Fruit fly (Drosophila melanogaster) whole organism, embryonic: Measurements from ENCODE around the gene CG15764.

Experiments
- CG12155 ChIP-seq: fragments of 200-800 bp; sonication (Bioruptor generic); optimal IDR thresholded peaks from 3 replicates; lab custom pipeline; 2016; ENCODE audit warnings: missing biosample characterization, missing genetic modification characterization
- CG14860 ChIP-seq: fragments of 200-800 bp; sonication (Bioruptor generic); IDR thresholded peaks from 3 replicates; pipeline ENCODE4 v1.3.6; 2022; ENCODE audit warnings: missing biosample characterization, missing genetic modification characterization; ENCODE audit not compliant: partially characterized antibody
- CG4730 ChIP-seq: fragments of 200-800 bp; sonication (Bioruptor generic); IDR thresholded peaks from 2 replicates; pipeline ENCODE4 v1.3.6; 2022; ENCODE audit warnings: missing biosample characterization, missing genetic modification characterization
- CG5953 ChIP-seq: fragments of 200-800 bp; sonication (Bioruptor generic); IDR thresholded peaks from 2 replicates; pipeline ENCODE4 v1.3.6; 2022; ENCODE audit warnings: missing biosample characterization, missing genetic modification characterization
- CG8388 ChIP-seq: fragments of 200-800 bp; sonication (Bioruptor generic); optimal IDR thresholded peaks from 2 replicates; lab custom pipeline; 2019; ENCODE audit warnings: missing biosample characterization, mild to moderate bottlenecking, missing genetic modification characterization, moderate library complexity
- Ravus ChIP-seq: fragments of 200-800 bp; sonication (Bioruptor generic); IDR thresholded peaks from 2 replicates; pipeline ENCODE4 v1.3.6; 2022; ENCODE audit warnings: missing biosample characterization, missing genetic modification characterization
- Six4 ChIP-seq: fragments of 200-800 bp; sonication (Bioruptor generic); optimal IDR thresholded peaks from 2 replicates; lab custom pipeline; 2016; ENCODE audit warnings: missing biosample characterization, missing genetic modification characterization
- Spps ChIP-seq: fragments of 200-800 bp; sonication (Bioruptor generic); optimal IDR thresholded peaks from 2 replicates; lab custom pipeline; 2018; ENCODE audit warnings: missing biosample characterization, mild to moderate bottlenecking, missing genetic modification characterization
- bbx ChIP-seq: fragments of 200-800 bp; sonication (Bioruptor generic); IDR thresholded peaks from 2 replicates; pipeline ENCODE4 v1.3.6; 2022; ENCODE audit warnings: missing biosample characterization, missing genetic modification characterization; ENCODE audit not compliant: partially characterized antibody
- dati ChIP-seq: fragments of 200-800 bp; sonication (Bioruptor generic); IDR thresholded peaks from 2 replicates; pipeline ENCODE4 v1.3.6; 2022; ENCODE audit warnings: missing biosample characterization, missing genetic modification characterization
- en ChIP-seq: fragments of 200-800 bp; sonication (Bioruptor generic); optimal IDR thresholded peaks from 2 replicates; lab custom pipeline; 2016; ENCODE audit warnings: missing biosample characterization, missing genetic modification characterization
- mld ChIP-seq: fragments of 200-800 bp; sonication (Bioruptor generic); IDR thresholded peaks from 3 replicates; pipeline ENCODE4 v1.3.6; 2022; ENCODE audit warnings: missing biosample characterization, missing genetic modification characterization; ENCODE audit not compliant: partially characterized antibody
- pfk ChIP-seq: fragments of 200-800 bp; sonication (Bioruptor generic); optimal IDR thresholded peaks from 2 replicates; lab custom pipeline; 2018; ENCODE audit warnings: missing biosample characterization, mild to moderate bottlenecking, missing genetic modification characterization, moderate library complexity
- ro ChIP-seq: fragments of 200-800 bp; sonication (Bioruptor generic); IDR thresholded peaks from 2 replicates; pipeline ENCODE4 v1.3.6; 2022; ENCODE audit warnings: missing biosample characterization, missing genetic modification characterization

DNA sequence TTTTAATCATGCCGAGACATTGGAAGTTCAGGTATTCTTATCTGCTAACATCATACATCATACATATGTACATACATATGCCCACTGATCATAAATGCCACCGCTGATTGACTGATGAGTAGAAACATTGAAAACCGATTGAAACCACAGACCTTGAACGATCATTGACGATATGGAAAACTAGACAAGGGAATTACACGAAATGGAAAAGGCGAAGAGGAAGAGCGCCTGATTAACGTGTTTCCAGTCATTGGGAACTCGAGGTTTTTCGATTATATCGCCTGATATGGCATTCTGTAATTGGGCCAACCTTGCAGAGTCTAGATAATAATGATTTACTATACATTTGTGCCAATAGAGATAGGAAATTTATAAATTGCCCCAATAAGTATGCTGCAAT is 16.0 kb downstream of the CG15764 start:
- no peak for TF ChIP-seq dati
- TF ChIP-seq Ravus (GFP tag; lab: Robert Waterston, UW) = no peak
- TF ChIP-seq bbx (GFP tag; lab: Robert Waterston, UW) = no peak
- no peak for TF ChIP-seq CG8388
- no peak for TF ChIP-seq CG14860 (GFP tag; lab: Robert Waterston, UW)
- TF ChIP-seq mld (GFP tag; lab: Robert Waterston, UW) = no peak
- TF ChIP-seq CG12155 (GFP tag; lab: Kevin White, UChicago) = no peak
- no peak for TF ChIP-seq en
- TF ChIP-seq pfk = no peak
- TF ChIP-seq Six4 (GFP tag; lab: Kevin White, UChicago) = no peak
- TF ChIP-seq Spps (tag; lab: Kevin White, UChicago) = no peak
- TF ChIP-seq ro (GFP tag; lab: Robert Waterston, UW) = no peak
- TF ChIP-seq CG4730 = no peak
- TF ChIP-seq CG5953 = no peak
